Fruit fly (Drosophila melanogaster) whole organism, adult: ENCODE measurements around the gene CG18171.

Experiments used
- CG11617 ChIP-seq: fragments of 200-800 bp; sonication (Bioruptor generic); optimal IDR thresholded peaks from 2 replicates; lab custom pipeline; 2017; ENCODE audit warnings: mild to moderate bottlenecking, missing biosample characterization, missing genetic modification reagents, missing genetic modification characterization
- CG5204 ChIP-seq: fragments of 200-800 bp; sonication (Bioruptor generic); optimal IDR thresholded peaks from 2 replicates; lab custom pipeline; 2016; ENCODE audit warnings: missing biosample characterization, missing genetic modification characterization

DNA sequence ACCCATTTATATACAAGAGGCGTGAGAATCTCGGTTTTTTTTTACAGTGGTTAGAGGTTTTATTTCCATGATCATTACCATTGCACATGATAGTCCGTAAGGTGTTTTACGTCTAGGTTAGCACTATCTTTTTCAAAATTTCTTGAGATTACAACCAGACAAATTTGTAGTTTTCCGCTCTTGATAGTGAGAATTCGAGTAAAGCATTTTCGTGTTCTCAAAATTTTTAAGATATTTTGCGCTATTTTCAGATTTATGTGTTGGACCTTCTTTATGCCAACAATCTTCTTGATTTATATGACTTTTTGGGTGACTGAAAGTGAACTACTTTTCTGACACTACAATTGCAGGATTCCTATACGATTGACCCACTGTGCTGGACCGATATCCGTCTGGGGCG is 18.2 kb upstream of the CG18171 start:
- TF ChIP-seq CG5204 (peak; percentile 12), CG11617 (GFP tag; lab: Kevin White, UChicago) (no peak)
